Fruit fly (Drosophila melanogaster) whole organism, embryonic: ENCODE measurements around the gene Dbp21E2.
A peak's percentile ranks its signal among the peaks of the same experiment; 100 is the strongest.

ENCODE experiments used
- Bgb ChIP-seq: fragments of 200-800 bp; sonication (Bioruptor generic); IDR thresholded peaks from 2 replicates; pipeline ENCODE4 v1.3.6; 2022; ENCODE audit warnings: missing biosample characterization, missing genetic modification characterization; ENCODE audit not compliant: partially characterized antibody
- CG11456 ChIP-seq: fragments of 200-800 bp; sonication (Bioruptor generic); IDR thresholded peaks from 3 replicates; pipeline ENCODE4 v1.3.6; 2022; ENCODE audit warnings: missing biosample characterization, missing genetic modification characterization
- CG11723 ChIP-seq: fragments of 200-800 bp; sonication (Bioruptor generic); optimal IDR thresholded peaks from 2 replicates; lab custom pipeline; 2017; ENCODE audit warnings: missing biosample characterization, mild to moderate bottlenecking, missing genetic modification characterization
- CG14441 ChIP-seq: fragments of 200-800 bp; sonication (Bioruptor generic); IDR thresholded peaks from 2 replicates; pipeline ENCODE4 v1.3.6; 2022; ENCODE audit warnings: missing biosample characterization, missing genetic modification characterization
- CG14965 ChIP-seq: fragments of 200-800 bp; sonication (Bioruptor generic); optimal IDR thresholded peaks from 2 replicates; lab custom pipeline; 2016; ENCODE audit warnings: missing biosample characterization, missing genetic modification characterization, borderline replicate concordance
- CG17912 ChIP-seq: fragments of 200-800 bp; sonication (Bioruptor generic); optimal IDR thresholded peaks from 2 replicates; lab custom pipeline; 2018; ENCODE audit warnings: missing biosample characterization, mild to moderate bottlenecking, missing genetic modification characterization
- CG2199 ChIP-seq: fragments of 200-800 bp; sonication (Bioruptor generic); IDR thresholded peaks from 3 replicates; pipeline ENCODE4 v1.3.6; 2022; ENCODE audit warnings: missing biosample characterization, missing genetic modification characterization
- CG34376 ChIP-seq: fragments of 200-800 bp; sonication (Bioruptor generic); optimal IDR thresholded peaks from 2 replicates; lab custom pipeline; 2018; ENCODE audit warnings: missing biosample characterization, mild to moderate bottlenecking, missing genetic modification characterization
- CG4404 ChIP-seq: fragments of 200-800 bp; sonication (Bioruptor generic); IDR thresholded peaks from 2 replicates; pipeline ENCODE4 v1.3.6; 2022; ENCODE audit warnings: missing biosample characterization, missing genetic modification characterization
- CG4730 ChIP-seq: fragments of 200-800 bp; sonication (Bioruptor generic); IDR thresholded peaks from 2 replicates; pipeline ENCODE4 v1.3.6; 2022; ENCODE audit warnings: missing biosample characterization, missing genetic modification characterization
- CG6654 ChIP-seq: fragments of 200-800 bp; sonication (Bioruptor generic); optimal IDR thresholded peaks from 2 replicates; lab custom pipeline; 2017; ENCODE audit warnings: missing biosample characterization, mild to moderate bottlenecking, missing genetic modification characterization
- CG6683 ChIP-seq: fragments of 200-800 bp; sonication (Bioruptor generic); optimal IDR thresholded peaks from 2 replicates; lab custom pipeline; 2017; ENCODE audit warnings: missing biosample characterization, mild to moderate bottlenecking, missing genetic modification characterization, missing genetic modification reagents
- CG8281 ChIP-seq: fragments of 200-800 bp; sonication (Bioruptor generic); optimal IDR thresholded peaks from 2 replicates; lab custom pipeline; 2018; ENCODE audit warnings: missing biosample characterization, mild to moderate bottlenecking, missing genetic modification characterization, moderate library complexity
- Doc2 ChIP-seq: fragments of 200-800 bp; sonication (Bioruptor generic); IDR thresholded peaks from 2 replicates; pipeline ENCODE4 v1.3.6; 2022; ENCODE audit warnings: missing biosample characterization, missing genetic modification characterization
- Drgx ChIP-seq: fragments of 200-800 bp; sonication (Bioruptor generic); IDR thresholded peaks from 2 replicates; pipeline ENCODE4 v1.3.6; 2022; ENCODE audit warnings: missing biosample characterization, missing genetic modification characterization
- Gug ChIP-seq: fragments of 200-800 bp; sonication (Bioruptor generic); IDR thresholded peaks from 4 replicates; pipeline ENCODE4 v1.3.6; 2022; ENCODE audit warnings: missing biosample characterization, missing genetic modification characterization
- Hand ChIP-seq: fragments of 200-800 bp; sonication (Bioruptor generic); optimal IDR thresholded peaks from 2 replicates; lab custom pipeline; 2017; ENCODE audit warnings: mild to moderate bottlenecking, missing biosample characterization, missing genetic modification reagents, missing genetic modification characterization
- Hmr ChIP-seq: fragments of 200-800 bp; sonication (Bioruptor generic); optimal IDR thresholded peaks from 3 replicates; lab custom pipeline; 2017; ENCODE audit warnings: mild to moderate bottlenecking, missing biosample characterization, missing genetic modification reagents, missing genetic modification characterization
- Jarid2 ChIP-seq: fragments of 200-800 bp; sonication (Bioruptor generic); optimal IDR thresholded peaks from 3 replicates; lab custom pipeline; 2017; ENCODE audit warnings: mild to moderate bottlenecking, missing biosample characterization, missing genetic modification reagents, missing genetic modification characterization
- Max ChIP-seq: fragments of 200-800 bp; sonication (Bioruptor generic); optimal IDR thresholded peaks from 2 replicates; lab custom pipeline; 2016; ENCODE audit warnings: missing biosample characterization, mild to moderate bottlenecking, missing genetic modification characterization
- Meics ChIP-seq: fragments of 200-800 bp; sonication (Bioruptor generic); optimal IDR thresholded peaks from 2 replicates; lab custom pipeline; 2017; ENCODE audit warnings: missing biosample characterization, mild to moderate bottlenecking, missing genetic modification characterization
- Oli ChIP-seq: fragments of 200-800 bp; sonication (Bioruptor generic); optimal IDR thresholded peaks from 2 replicates; lab custom pipeline; 2018; ENCODE audit warnings: missing biosample characterization, mild to moderate bottlenecking, missing genetic modification characterization, moderate library complexity
- Optix ChIP-seq: fragments of 200-800 bp; sonication (Bioruptor generic); IDR thresholded peaks from 3 replicates; pipeline ENCODE4 v1.3.6; 2022; ENCODE audit warnings: missing biosample characterization, missing genetic modification characterization
- Sin3A ChIP-seq: fragments of >200 bp; optimal IDR thresholded peaks from 2 replicates; lab custom pipeline; 2018
- ab ChIP-seq: fragments of 200-800 bp; sonication (Bioruptor generic); optimal IDR thresholded peaks from 2 replicates; lab custom pipeline; 2016; ENCODE audit warnings: missing biosample characterization, missing genetic modification characterization
- bab2 ChIP-seq: fragments of 200-800 bp; sonication (Bioruptor generic); optimal IDR thresholded peaks from 2 replicates; lab custom pipeline; 2016; ENCODE audit warnings: missing biosample characterization, missing genetic modification characterization
- br ChIP-seq: fragments of >200 bp; optimal IDR thresholded peaks from 2 replicates; lab custom pipeline; 2017
- chif ChIP-seq, 2 experiments: fragments of 200-800 bp; sonication (Bioruptor generic); optimal IDR thresholded peaks; 3 replicates each; lab custom pipeline; 2016; ENCODE audit warnings: missing biosample characterization in 2 of 2, missing genetic modification characterization in 2 of 2
- corto ChIP-seq: fragments of 200-800 bp; sonication (Bioruptor generic); optimal IDR thresholded peaks from 2 replicates; lab custom pipeline; 2016; ENCODE audit warnings: missing biosample characterization, mild to moderate bottlenecking, missing genetic modification characterization, moderate library complexity
- croc ChIP-seq: fragments of 200-800 bp; sonication (Bioruptor generic); conservative IDR thresholded peaks from 3 replicates; pipeline ENCODE4 v1.3.6; 2022; ENCODE audit warnings: missing biosample characterization, missing genetic modification characterization
- crol ChIP-seq: fragments of 200-800 bp; sonication (Bioruptor generic); IDR thresholded peaks from 2 replicates; pipeline ENCODE4 v1.3.6; 2022; ENCODE audit warnings: missing biosample characterization, missing genetic modification characterization
- dmrt11E ChIP-seq: fragments of 200-800 bp; sonication (Bioruptor generic); optimal IDR thresholded peaks from 3 replicates; lab custom pipeline; 2018; ENCODE audit warnings: missing biosample characterization, mild to moderate bottlenecking, missing genetic modification characterization, moderate library complexity
- exex ChIP-seq: fragments of 200-800 bp; sonication (Bioruptor generic); optimal IDR thresholded peaks from 4 replicates; lab custom pipeline; 2018; ENCODE audit warnings: missing biosample characterization, mild to moderate bottlenecking, missing genetic modification characterization, moderate library complexity
- fd96Cb ChIP-seq: fragments of 200-800 bp; sonication (Bioruptor generic); optimal IDR thresholded peaks from 2 replicates; lab custom pipeline; 2018; ENCODE audit warnings: missing biosample characterization, mild to moderate bottlenecking, missing genetic modification characterization, moderate library complexity
- ftz-f1 ChIP-seq: fragments of 200-800 bp; sonication (Bioruptor generic); optimal IDR thresholded peaks from 2 replicates; lab custom pipeline; 2016; ENCODE audit warnings: missing biosample characterization, missing genetic modification characterization
- gce ChIP-seq: fragments of 200-800 bp; sonication (Bioruptor generic); IDR thresholded peaks from 3 replicates; pipeline ENCODE4 v1.3.6; 2022; ENCODE audit warnings: missing biosample characterization, missing genetic modification characterization
- gcm ChIP-seq: fragments of 200-800 bp; sonication (Bioruptor generic); optimal IDR thresholded peaks from 2 replicates; lab custom pipeline; 2019; ENCODE audit warnings: missing biosample characterization, mild to moderate bottlenecking, missing genetic modification characterization, moderate library complexity
- kni ChIP-seq: fragments of 200-800 bp; sonication (Bioruptor generic); optimal IDR thresholded peaks from 3 replicates; lab custom pipeline; 2017; ENCODE audit warnings: mild to moderate bottlenecking, missing biosample characterization, missing genetic modification reagents, missing genetic modification characterization
- nom ChIP-seq: fragments of 200-800 bp; sonication (Bioruptor generic); optimal IDR thresholded peaks from 2 replicates; lab custom pipeline; 2017; ENCODE audit warnings: missing biosample characterization, missing genetic modification characterization, mild to moderate bottlenecking, moderate library complexity, missing genetic modification reagents
- pfk ChIP-seq: fragments of 200-800 bp; sonication (Bioruptor generic); optimal IDR thresholded peaks from 2 replicates; lab custom pipeline; 2018; ENCODE audit warnings: missing biosample characterization, mild to moderate bottlenecking, missing genetic modification characterization, moderate library complexity
- pnt ChIP-seq: fragments of 200-800 bp; sonication (Bioruptor generic); optimal IDR thresholded peaks from 3 replicates; lab custom pipeline; 2016; ENCODE audit warnings: missing biosample characterization, missing genetic modification characterization
- pzg ChIP-seq: fragments of 200-800 bp; sonication (Bioruptor generic); optimal IDR thresholded peaks from 3 replicates; lab custom pipeline; 2018; ENCODE audit warnings: missing biosample characterization, mild to moderate bottlenecking, missing genetic modification characterization, moderate library complexity
- sd ChIP-seq: fragments of 200-800 bp; sonication (Bioruptor generic); optimal IDR thresholded peaks from 3 replicates; lab custom pipeline; 2018; ENCODE audit warnings: missing biosample characterization, mild to moderate bottlenecking, missing genetic modification characterization, moderate library complexity
- sim ChIP-seq: fragments of 200-800 bp; sonication (Bioruptor generic); IDR thresholded peaks from 2 replicates; pipeline ENCODE4 v1.3.6; 2022; ENCODE audit warnings: missing biosample characterization, missing genetic modification characterization
- stc ChIP-seq: fragments of 200-800 bp; sonication (Bioruptor generic); IDR thresholded peaks from 2 replicates; pipeline ENCODE4 v1.3.6; 2022; ENCODE audit warnings: missing biosample characterization, missing genetic modification characterization
- tll ChIP-seq, 2 experiments: fragments of 200-800 bp in 1 of 2; fragments of >200 bp in 1 of 2; sonication (Bioruptor generic) in 1 of 2; optimal IDR thresholded peaks; 2 replicates each; lab custom pipeline; 2017 to 2019; ENCODE audit warnings: missing biosample characterization in 2 of 2, missing genetic modification characterization in 2 of 2, mild to moderate bottlenecking in 1 of 2, moderate library complexity in 1 of 2
- tna ChIP-seq: fragments of 200-800 bp; sonication (Bioruptor generic); IDR thresholded peaks from 2 replicates; pipeline ENCODE4 v1.3.6; 2022; ENCODE audit warnings: missing biosample characterization, missing genetic modification characterization; ENCODE audit not compliant: partially characterized antibody
- trem ChIP-seq: fragments of 200-800 bp; optimal IDR thresholded peaks from 3 replicates; lab custom pipeline; 2019; ENCODE audit warnings: missing biosample characterization, mild to moderate bottlenecking, missing genetic modification characterization, moderate library complexity
- tup ChIP-seq: fragments of 200-800 bp; sonication (Bioruptor generic); optimal IDR thresholded peaks from 2 replicates; lab custom pipeline; 2016; ENCODE audit warnings: missing biosample characterization, mild to moderate bottlenecking, missing genetic modification characterization, moderate library complexity
- zf30C ChIP-seq: fragments of 200-800 bp; sonication (Bioruptor generic); optimal IDR thresholded peaks from 3 replicates; lab custom pipeline; 2018; ENCODE audit warnings: missing biosample characterization, mild to moderate bottlenecking, missing genetic modification characterization
- zfh2 ChIP-seq: fragments of 200-800 bp; sonication (Bioruptor generic); optimal IDR thresholded peaks from 2 replicates; lab custom pipeline; 2016; ENCODE audit warnings: missing biosample characterization, missing genetic modification characterization

Gene Dbp21E2

DNA sequence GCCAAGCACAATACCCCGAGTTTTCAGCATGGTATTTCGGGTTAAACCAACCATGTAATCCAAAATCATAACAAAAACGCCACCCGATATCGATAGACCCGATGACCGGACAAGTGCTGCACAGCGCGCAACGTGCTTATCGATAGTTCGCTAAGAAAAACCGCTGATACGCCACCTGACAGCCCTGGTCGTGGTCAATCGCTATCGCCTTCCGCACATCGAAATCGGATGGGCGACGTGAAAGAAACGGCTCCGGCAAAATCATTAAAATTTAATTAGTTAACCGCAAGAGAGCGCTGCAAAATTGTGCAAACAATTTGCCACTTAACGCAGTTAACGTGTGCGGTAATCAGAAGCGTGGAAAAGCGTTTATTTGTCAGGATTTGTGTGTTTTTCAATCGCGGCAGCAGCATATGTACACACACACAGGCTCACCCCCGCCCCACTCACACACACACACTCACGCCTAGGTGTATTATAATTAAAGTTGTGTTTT is 14.4 kb downstream of the Dbp21E2 start, which contains the start of the genes CG3862 and dock (continued):
- TF ChIP-seq zf30C, result no peak
- no peak for TF ChIP-seq stc
- peak; percentile 29 for TF ChIP-seq CG6683
- TF ChIP-seq CG17912 (GFP tag; lab: Kevin White, UChicago), result peak; percentile 70
- no peak for TF ChIP-seq gce
- peak; percentile 74 for TF ChIP-seq ftz-f1 (GFP tag; lab: Kevin White, UChicago)
- peak; percentile 68 for TF ChIP-seq nom (GFP tag; lab: Kevin White, UChicago)
- TF ChIP-seq exex (tag; lab: Kevin White, UChicago), result peak; percentile 67
- TF ChIP-seq Jarid2 (GFP tag; lab: Kevin White, UChicago), result peak; percentile 89
- no peak for TF ChIP-seq CG8281 (tag; lab: Kevin White, UChicago)
- no peak for TF ChIP-seq CG14441
- peak; percentile 71 for TF ChIP-seq Hmr (GFP tag; lab: Kevin White, UChicago)
- no peak for TF ChIP-seq sim (GFP tag; lab: Robert Waterston, UW)
- no peak for TF ChIP-seq CG11723 (GFP tag; lab: Kevin White, UChicago)
- no peak for TF ChIP-seq CG2199 (GFP tag; lab: Robert Waterston, UW)
- peak; percentile 32 for TF ChIP-seq trem (tag; lab: Kevin White, UChicago)
- peak; percentile 99 for TF ChIP-seq tna (GFP tag; lab: Robert Waterston, UW)
- no peak for TF ChIP-seq Hand (GFP tag; lab: Kevin White, UChicago)
- TF ChIP-seq Bgb (GFP tag; lab: Robert Waterston, UW), result peak; percentile 99
- TF ChIP-seq crol (GFP tag; lab: Robert Waterston, UW), result no peak
- TF ChIP-seq fd96Cb (tag; lab: Kevin White, UChicago), result no peak
- no peak for TF ChIP-seq tll (GFP tag; optimal IDR thresholded peaks at IDR 0.05; lab: Kevin White, UChicago)
- TF ChIP-seq pzg (GFP tag; lab: Kevin White, UChicago), result peak; percentile 98
- no peak for TF ChIP-seq tup
- peak; percentile 39 for TF ChIP-seq gcm (GFP tag; lab: Kevin White, UChicago)
- TF ChIP-seq CG4404, result no peak
- TF ChIP-seq ab (GFP tag; lab: Kevin White, UChicago), result no peak
- TF ChIP-seq chif (GFP tag; optimal IDR thresholded peaks at IDR 0.05; lab: Kevin White, UChicago), result peak; percentile 7 to 28
- TF ChIP-seq Oli (tag; lab: Kevin White, UChicago), result no peak
- peak; percentile 50 for TF ChIP-seq Meics (GFP tag; lab: Kevin White, UChicago)
- peak; percentile 11; the same call in 1 of the 4 replicates for TF ChIP-seq Gug (GFP tag; lab: Robert Waterston, UW)
- TF ChIP-seq pfk (GFP tag; lab: Kevin White, UChicago), result peak; percentile 12
- TF ChIP-seq CG14965 (GFP tag; lab: Kevin White, UChicago), result no peak
- TF ChIP-seq CG4730, result no peak
- no peak for TF ChIP-seq br (lab: Kevin White, UChicago)
- peak; percentile 64 for TF ChIP-seq Max
- TF ChIP-seq bab2 (GFP tag; lab: Kevin White, UChicago), result peak; percentile 38
- TF ChIP-seq CG11456 (GFP tag; lab: Robert Waterston, UW), result peak; percentile 77
- no peak for TF ChIP-seq Doc2 (GFP tag; lab: Robert Waterston, UW)
- no peak for TF ChIP-seq croc (GFP tag; lab: Robert Waterston, UW)
- peak; percentile 25 for TF ChIP-seq dmrt11E
- no peak for TF ChIP-seq Optix (GFP tag; lab: Robert Waterston, UW)
- peak; percentile 17 for TF ChIP-seq kni
- TF ChIP-seq Sin3A (lab: Kevin White, UChicago), result peak; percentile 77
- peak; percentile 77 for TF ChIP-seq zfh2 (GFP tag; lab: Kevin White, UChicago)
- TF ChIP-seq pnt (GFP tag; lab: Kevin White, UChicago), result peak; percentile 39
- no peak for TF ChIP-seq Drgx (GFP tag; lab: Robert Waterston, UW)
- no peak for TF ChIP-seq corto (GFP tag; lab: Kevin White, UChicago)
- peak; percentile 58 for TF ChIP-seq CG34376 (GFP tag; lab: Kevin White, UChicago)
- no peak for TF ChIP-seq CG6654 (GFP tag; lab: Kevin White, UChicago)
- no peak for TF ChIP-seq sd (tag; lab: Kevin White, UChicago)
